Fruit fly (Drosophila melanogaster): ENCODE measurements around the gene Nup154.

Gene Nup154

dm6 chr2L:10967257-10968008 lies 37.2 kb upstream of the Nup154 start (continued):
- TF ChIP-seq bab2 (GFP tag; optimal IDR thresholded peaks at IDR 0.05): no peak
- TF ChIP-seq nau (GFP tag; optimal IDR thresholded peaks at IDR 0.05): peak; percentile 40
- TF ChIP-seq NfI (GFP tag; optimal IDR thresholded peaks at IDR 0.05): no peak
- TF ChIP-seq ash1 (GFP tag; optimal IDR thresholded peaks at IDR 0.05): peak; percentile 10
- no peak for TF ChIP-seq CG12236 (GFP tag; optimal IDR thresholded peaks at IDR 0.05)
- 0 out of 3 replicates have a peak, but pooled peaks have one; percentile 21 for TF ChIP-seq CG6175 (GFP tag; IDR thresholded peaks at IDR 0.05)
- peak; percentile 32 for TF ChIP-seq cad (GFP tag; optimal IDR thresholded peaks at IDR 0.05)
- TF ChIP-seq tin (GFP tag; optimal IDR thresholded peaks at IDR 0.05): no peak
- TF ChIP-seq CG7963 (GFP tag; IDR thresholded peaks at IDR 0.05; ENCODE audit: partially characterized antibody): 0 out of 3 replicates have a peak, but pooled peaks have one; percentile 9
- TF ChIP-seq CG17328 (GFP tag; IDR thresholded peaks at IDR 0.05): 0 out of 2 replicates have a peak, but pooled peaks have one; percentile 32
- no peak for TF ChIP-seq gsb (GFP tag; IDR thresholded peaks at IDR 0.05)
- peak; percentile 39 for TF ChIP-seq CG10979 (tag; optimal IDR thresholded peaks at IDR 0.05)
- no peak for TF ChIP-seq CG18262 (tag; optimal IDR thresholded peaks at IDR 0.05)
- TF ChIP-seq Adf1 (GFP tag; IDR thresholded peaks at IDR 0.05): peak; percentile 57
- TF ChIP-seq bsh (GFP tag; optimal IDR thresholded peaks at IDR 0.05): peak; percentile 23 to 66
- peak; percentile 34 for TF ChIP-seq Xbp1 (GFP tag; optimal IDR thresholded peaks at IDR 0.05)
- peak; percentile 52 for TF ChIP-seq oc (tag; optimal IDR thresholded peaks at IDR 0.05)
- TF ChIP-seq tap (tag; optimal IDR thresholded peaks at IDR 0.05): no peak
- TF ChIP-seq CG2712 (tag; optimal IDR thresholded peaks at IDR 0.05): peak; percentile 25
- no peak for TF ChIP-seq CG9215 (GFP tag; IDR thresholded peaks at IDR 0.05)
- 0 out of 3 replicates have a peak, but pooled peaks have one; percentile 54 for TF ChIP-seq ci (GFP tag; IDR thresholded peaks at IDR 0.05)
- no peak for TF ChIP-seq Hr3 (GFP tag; optimal IDR thresholded peaks at IDR 0.05)
- peak; percentile 30; the same call in 1 of the 2 replicates for TF ChIP-seq bowl (GFP tag; IDR thresholded peaks at IDR 0.05)
- TF ChIP-seq HmgD (GFP tag; optimal IDR thresholded peaks at IDR 0.05): no peak
- peak; percentile 5 for TF ChIP-seq CG15514 (GFP tag; optimal IDR thresholded peaks at IDR 0.05)
- TF ChIP-seq hb (GFP tag; IDR thresholded peaks at IDR 0.05; ENCODE audit: partially characterized antibody): peak; percentile 47; the same call in 1 of the 3 replicates
- peak; percentile 90 for TF ChIP-seq trem (tag; optimal IDR thresholded peaks at IDR 0.05)
- no peak for TF ChIP-seq Dref (GFP tag; IDR thresholded peaks at IDR 0.05)
- TF ChIP-seq CG42726 (GFP tag; IDR thresholded peaks at IDR 0.05; ENCODE audit: partially characterized antibody): 0 out of 2 replicates have a peak, but pooled peaks have one; percentile 40
- peak; percentile 92 for TF ChIP-seq YL-1 (GFP tag; optimal IDR thresholded peaks at IDR 0.05)
- no peak for TF ChIP-seq Ravus (GFP tag; IDR thresholded peaks at IDR 0.05)
- peak; percentile 8 for TF ChIP-seq CG17385 (GFP tag; optimal IDR thresholded peaks at IDR 0.05)
- no peak for TF ChIP-seq MTF-1 (GFP tag; optimal IDR thresholded peaks at IDR 0.05; ENCODE audit: borderline replicate concordance)
- TF ChIP-seq CG33213 (GFP tag; optimal IDR thresholded peaks at IDR 0.05): peak; percentile 1
- TF ChIP-seq B-H2 (GFP tag; optimal IDR thresholded peaks at IDR 0.05): no peak
- no peak for TF ChIP-seq CG14441 (GFP tag; IDR thresholded peaks at IDR 0.05)
- peak; percentile 37; the same call in 1 of the 2 replicates for TF ChIP-seq Bgb (GFP tag; IDR thresholded peaks at IDR 0.05; ENCODE audit: partially characterized antibody)
- TF ChIP-seq CG11456 (GFP tag; IDR thresholded peaks at IDR 0.05): no peak
- TF ChIP-seq CG12769 (tag; optimal IDR thresholded peaks at IDR 0.05): peak; percentile 8
- 0 out of 3 replicates have a peak, but pooled peaks have one; percentile 34 for TF ChIP-seq z (GFP tag; IDR thresholded peaks at IDR 0.05)
- TF ChIP-seq CG10543 (GFP tag; optimal IDR thresholded peaks at IDR 0.05): peak; percentile 47
- TF ChIP-seq gro (GFP tag; optimal IDR thresholded peaks at IDR 0.05): no peak
- TF ChIP-seq Side (GFP tag; optimal IDR thresholded peaks at IDR 0.05): peak; percentile 18
- TF ChIP-seq HLHmδ (GFP tag; optimal IDR thresholded peaks at IDR 0.05): peak; percentile 73
- no peak for TF ChIP-seq fd3F (GFP tag; optimal IDR thresholded peaks at IDR 0.05)
- peak; percentile 24 for TF ChIP-seq mam (GFP tag; optimal IDR thresholded peaks at IDR 0.05)
- TF ChIP-seq CG8290 (GFP tag; optimal IDR thresholded peaks at IDR 0.05): no peak
- peak in 1 of 2 experiments; percentile 50 for TF ChIP-seq CG8290 (tag; optimal IDR thresholded peaks at IDR 0.05)
